Comparison of ENCODE assay signal across 7 worm cellular contexts in the genomic region with DNA sequence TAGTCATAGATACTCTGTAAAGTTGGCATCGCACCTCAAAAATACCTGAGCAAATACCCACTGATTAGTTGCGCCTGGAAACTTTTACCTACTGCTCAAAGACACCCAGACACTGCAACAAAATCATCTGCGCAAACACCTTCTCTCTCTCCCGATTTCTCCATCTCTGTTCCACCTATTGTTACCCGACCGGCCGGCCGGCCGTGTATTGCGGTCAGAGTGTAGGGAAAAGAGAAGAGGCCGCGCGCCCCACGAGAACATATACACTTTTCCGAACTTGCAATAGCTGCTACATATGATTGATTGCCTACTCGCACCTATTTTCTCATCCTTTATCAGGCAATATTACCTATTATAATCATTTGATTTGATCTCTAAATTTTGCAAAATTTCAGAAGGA.
TF ChIP-seq lines count a peak whose summit lies in the region.

No protein-coding gene starts in this region.

TF ChIP-seq in whole organism, L1 larva, 84 proteins besides CTCF, POLR2A, EP300 and RAD21 (continues in another document):
- TF ChIP-seq nhr-19 (GFP tag; conservative IDR thresholded peaks at IDR 0.05; lab: Robert Waterston, UW): no peak
- TF ChIP-seq lin-15B (tag; optimal IDR thresholded peaks at IDR 0.05; lab: Kevin White, UChicago): no peak
- peak; percentile 64 for TF ChIP-seq blmp-1 (tag; optimal IDR thresholded peaks at IDR 0.05; lab: Kevin White, UChicago)
- TF ChIP-seq nhr-77 (tag; optimal IDR thresholded peaks at IDR 0.05; lab: Kevin White, UChicago): peak; percentile 16
- TF ChIP-seq unc-62 (GFP tag; optimal IDR thresholded peaks at IDR 0.05; lab: Kevin White, UChicago): no peak
- TF ChIP-seq jun-1 (tag; optimal IDR thresholded peaks at IDR 0.05; lab: Kevin White, UChicago): no peak
- no peak for TF ChIP-seq egl-13 (tag; optimal IDR thresholded peaks at IDR 0.05; lab: Kevin White, UChicago)
- no peak for TF ChIP-seq fos-1 (tag; optimal IDR thresholded peaks at IDR 0.05; lab: Kevin White, UChicago)
- no peak for TF ChIP-seq nhr-71 (tag; optimal IDR thresholded peaks at IDR 0.05; lab: Kevin White, UChicago)
- no peak for TF ChIP-seq irx-1 (tag; optimal IDR thresholded peaks at IDR 0.05; lab: Kevin White, UChicago)
- TF ChIP-seq zag-1 (tag; optimal IDR thresholded peaks at IDR 0.05; lab: Kevin White, UChicago): no peak
- TF ChIP-seq mep-1 (tag; optimal IDR thresholded peaks at IDR 0.05; lab: Kevin White, UChicago): no peak
- TF ChIP-seq isw-1 (GFP tag; IDR thresholded peaks at IDR 0.05; lab: Robert Waterston, UW): no peak

TF ChIP-seq in whole organism, L3 larva, 47 proteins besides CTCF, POLR2A, EP300 and RAD21:
- TF ChIP-seq nhr-25 (tag; optimal IDR thresholded peaks at IDR 0.05; lab: Kevin White, UChicago): no peak
- peak; percentile 62 for TF ChIP-seq pha-4 (tag; optimal IDR thresholded peaks at IDR 0.05; lab: Kevin White, UChicago)
- TF ChIP-seq zag-1 (tag; optimal IDR thresholded peaks at IDR 0.05; lab: Kevin White, UChicago): no peak

TF ChIP-seq in whole organism, L4 larva, 104 proteins besides CTCF, POLR2A, EP300 and RAD21 (continues in another document):
- TF ChIP-seq ceh-28 (tag; optimal IDR thresholded peaks at IDR 0.05; lab: Kevin White, UChicago): no peak
- no peak for TF ChIP-seq mdl-1 (tag; optimal IDR thresholded peaks at IDR 0.05; lab: Kevin White, UChicago)
- no peak for TF ChIP-seq madf-5 (GFP tag; IDR thresholded peaks at IDR 0.05; lab: Robert Waterston, UW)
- TF ChIP-seq aha-1 (tag; lab: Kevin White, UChicago): peak; percentile 13
- TF ChIP-seq nhr-6 (tag; optimal IDR thresholded peaks at IDR 0.05; lab: Kevin White, UChicago): no peak
- no peak for TF ChIP-seq nhr-42 (GFP tag; IDR thresholded peaks at IDR 0.05; lab: Robert Waterston, UW)
- no peak for TF ChIP-seq ceh-62 (tag; optimal IDR thresholded peaks at IDR 0.05; lab: Kevin White, UChicago)
- TF ChIP-seq snpc-4 (tag; optimal IDR thresholded peaks at IDR 0.05; lab: Kevin White, UChicago): no peak
- TF ChIP-seq dve-1 (tag; optimal IDR thresholded peaks at IDR 0.05; lab: Kevin White, UChicago; ENCODE audit: insufficient read depth): no peak
- TF ChIP-seq zag-1 (tag; optimal IDR thresholded peaks at IDR 0.05; lab: Kevin White, UChicago): no peak
- no peak for TF ChIP-seq unc-62 (GFP tag; optimal IDR thresholded peaks at IDR 0.05 in 1 of 2; lab: Kevin White, UChicago)
- TF ChIP-seq unc-62 (tag; optimal IDR thresholded peaks at IDR 0.05; lab: Kevin White, UChicago): no peak
- no peak for TF ChIP-seq lin-29 (GFP tag; IDR thresholded peaks at IDR 0.05; lab: Robert Waterston, UW)
- no peak for TF ChIP-seq zip-2 (tag; optimal IDR thresholded peaks at IDR 0.05; lab: Kevin White, UChicago)
- no peak for TF ChIP-seq nhr-237 (tag; optimal IDR thresholded peaks at IDR 0.05; lab: Kevin White, UChicago)
- peak; percentile 9 for TF ChIP-seq mxl-3 (GFP tag; optimal IDR thresholded peaks at IDR 0.05; lab: Kevin White, UChicago)

TF ChIP-seq in whole organism, early embryonic, 17 proteins besides CTCF, POLR2A, EP300 and RAD21:
- TF ChIP-seq sea-1 (GFP tag; conservative IDR thresholded peaks at IDR 0.05; lab: Robert Waterston, UW) (no peak), B0310.2 (tag; optimal IDR thresholded peaks at IDR 0.05; lab: Kevin White, UChicago) (no peak), hmg-4 (GFP tag; optimal IDR thresholded peaks at IDR 0.05; lab: Kevin White, UChicago) (peak; percentile 72), ceh-36 (tag; optimal IDR thresholded peaks at IDR 0.05; lab: Kevin White, UChicago) (no peak), aly-1 (tag; optimal IDR thresholded peaks at IDR 0.05; lab: Kevin White, UChicago) (no peak)
TF ChIP-seq in whole organism, early embryonic: peak in this region for 1.

TF ChIP-seq in whole organism, late embryonic, 69 proteins besides CTCF, POLR2A, EP300 and RAD21:
- TF ChIP-seq ceh-19 (GFP tag; optimal IDR thresholded peaks at IDR 0.05; lab: Kevin White, UChicago): peak; percentile 14
- TF ChIP-seq pha-2 (tag; optimal IDR thresholded peaks at IDR 0.05; lab: Kevin White, UChicago): peak; percentile 58
- peak; percentile 13 for TF ChIP-seq rnt-1 (tag; optimal IDR thresholded peaks at IDR 0.05; lab: Kevin White, UChicago)
- TF ChIP-seq ref-2 (tag; optimal IDR thresholded peaks at IDR 0.05; lab: Kevin White, UChicago): peak; percentile 57
- no peak for TF ChIP-seq unc-42 (tag; optimal IDR thresholded peaks at IDR 0.05; lab: Kevin White, UChicago)

TF ChIP-seq in whole organism, midembryonic, 9 proteins besides CTCF, POLR2A, EP300 and RAD21:
- no peak for TF ChIP-seq klf-2 (GFP tag; conservative IDR thresholded peaks at IDR 0.05; lab: Robert Waterston, UW)
- no peak for TF ChIP-seq ref-1 (GFP tag; conservative IDR thresholded peaks at IDR 0.05; lab: Robert Waterston, UW)
- peak; percentile 14 for TF ChIP-seq cog-1 (tag; optimal IDR thresholded peaks at IDR 0.05; lab: Kevin White, UChicago)

TF ChIP-seq in whole organism, mixed stage, embryonic, 35 proteins besides CTCF, POLR2A, EP300 and RAD21:
- TF ChIP-seq ham-2 (GFP tag; optimal IDR thresholded peaks at IDR 0.05; lab: Kevin White, UChicago) (peak; percentile 41), elt-1 (tag; optimal IDR thresholded peaks at IDR 0.05; lab: Kevin White, UChicago; ENCODE audit: borderline replicate concordance, insufficient read depth) (no peak), cnd-1 (tag; optimal IDR thresholded peaks at IDR 0.05; lab: Kevin White, UChicago) (peak; percentile 0), pha-4 (tag; optimal IDR thresholded peaks at IDR 0.05; lab: Kevin White, UChicago) (peak; percentile 31)
